Worm (Caenorhabditis elegans) whole organism, mixed stage, embryonic: ENCODE data around the gene srh-128.

ENCODE experiments used
- M03D4.4 ChIP-seq: sonication (generic microtip); optimal IDR thresholded peaks from 2 replicates; lab custom pipeline; 2017; ENCODE audit warnings: mild to moderate bottlenecking, missing genetic modification characterization, missing compliant biosample characterization
- bed-3 ChIP-seq: fragments of 200-800 bp; sonication (Bioruptor generic); optimal IDR thresholded peaks from 3 replicates; lab custom pipeline; 2018; ENCODE audit warnings: mild to moderate bottlenecking, missing genetic modification characterization, moderate library complexity, missing compliant biosample characterization
- blmp-1 ChIP-seq: fragments of 150-350 bp; optimal IDR thresholded peaks from 2 replicates; lab custom pipeline; 2014; ENCODE audit warnings: missing biosample characterization, missing genetic modification characterization
- ceh-39 ChIP-seq: fragments of 150-350 bp; optimal IDR thresholded peaks from 2 replicates; lab custom pipeline; 2014; ENCODE audit warnings: missing biosample characterization, missing genetic modification characterization
- ceh-83 ChIP-seq: fragments of 200-800 bp; sonication (Bioruptor generic); optimal IDR thresholded peaks from 2 replicates; lab custom pipeline; 2018; ENCODE audit warnings: mild to moderate bottlenecking, missing genetic modification characterization, missing compliant biosample characterization
- ces-1 ChIP-seq: fragments of 150-350 bp; optimal IDR thresholded peaks from 2 replicates; lab custom pipeline; 2014; ENCODE audit warnings: missing biosample characterization, missing genetic modification reagents, missing genetic modification characterization
- cnd-1 ChIP-seq: fragments of 200-800 bp; sonication (Bioruptor generic); optimal IDR thresholded peaks from 2 replicates; lab custom pipeline; 2018; ENCODE audit warnings: mild to moderate bottlenecking, missing genetic modification characterization, missing compliant biosample characterization
- drap-1 ChIP-seq: fragments of 200-800 bp; sonication (Bioruptor generic); optimal IDR thresholded peaks from 3 replicates; lab custom pipeline; 2018; ENCODE audit warnings: mild to moderate bottlenecking, missing genetic modification characterization, missing compliant biosample characterization
- elt-3 ChIP-seq: fragments of 150-350 bp; optimal IDR thresholded peaks from 2 replicates; lab custom pipeline; 2014; ENCODE audit warnings: missing biosample characterization, missing genetic modification characterization
- flh-1 ChIP-seq: fragments of 200-800 bp; sonication (Bioruptor generic); optimal IDR thresholded peaks from 2 replicates; lab custom pipeline; 2018; ENCODE audit warnings: mild to moderate bottlenecking, missing genetic modification characterization, moderate library complexity, missing compliant biosample characterization
- hlh-1 ChIP-seq: fragments of 150-350 bp; optimal IDR thresholded peaks from 2 replicates; lab custom pipeline; 2014; ENCODE audit warnings: missing biosample characterization, missing genetic modification reagents, missing genetic modification characterization
- lin-32 ChIP-seq: fragments of 200-800 bp; sonication (Bioruptor generic); optimal IDR thresholded peaks from 2 replicates; lab custom pipeline; 2018; ENCODE audit warnings: mild to moderate bottlenecking, missing genetic modification characterization, missing compliant biosample characterization
- lsy-2 ChIP-seq: fragments of 150-350 bp; optimal IDR thresholded peaks from 2 replicates; lab custom pipeline; 2014; ENCODE audit warnings: missing biosample characterization, missing genetic modification characterization
- mab-5 ChIP-seq: fragments of 150-350 bp; optimal IDR thresholded peaks from 2 replicates; lab custom pipeline; 2014; ENCODE audit warnings: missing biosample characterization, missing genetic modification characterization
- mep-1 ChIP-seq: fragments of 150-350 bp; optimal IDR thresholded peaks from 2 replicates; lab custom pipeline; 2017; ENCODE audit warnings: missing biosample characterization, missing genetic modification reagents, missing genetic modification characterization, inconsistent platforms
- mls-2 ChIP-seq: sonication (generic microtip); optimal IDR thresholded peaks from 2 replicates; lab custom pipeline; 2016; ENCODE audit warnings: mild to moderate bottlenecking, missing genetic modification characterization, moderate library complexity, missing compliant biosample characterization
- nhr-12 ChIP-seq: fragments of 150-350 bp; optimal IDR thresholded peaks from 2 replicates; lab custom pipeline; 2014; ENCODE audit warnings: missing biosample characterization, missing genetic modification characterization
- nhr-2 ChIP-seq: fragments of 150-350 bp; optimal IDR thresholded peaks from 2 replicates; lab custom pipeline; 2014; ENCODE audit warnings: missing biosample characterization, missing genetic modification characterization
- nhr-237 ChIP-seq: fragments of 150-350 bp; optimal IDR thresholded peaks from 2 replicates; lab custom pipeline; 2014; ENCODE audit warnings: missing biosample characterization, missing genetic modification characterization
- nhr-28 ChIP-seq: fragments of 150-350 bp; optimal IDR thresholded peaks from 2 replicates; lab custom pipeline; 2014; ENCODE audit warnings: missing biosample characterization, missing genetic modification characterization
- nhr-76 ChIP-seq: sonication (generic microtip); optimal IDR thresholded peaks from 2 replicates; lab custom pipeline; 2017; ENCODE audit warnings: missing biosample characterization, missing genetic modification characterization
- pha-4 ChIP-seq: fragments of 150-350 bp; optimal IDR thresholded peaks from 2 replicates; lab custom pipeline; 2018; ENCODE audit warnings: missing biosample characterization, missing genetic modification reagents, missing genetic modification characterization
- sem-2 ChIP-seq: fragments of 200-800 bp; sonication (Bioruptor generic); optimal IDR thresholded peaks from 2 replicates; lab custom pipeline; 2018; ENCODE audit warnings: mild to moderate bottlenecking, missing genetic modification characterization, missing compliant biosample characterization
- snpc-4 ChIP-seq: fragments of 150-350 bp; optimal IDR thresholded peaks from 2 replicates; lab custom pipeline; 2014; ENCODE audit warnings: missing biosample characterization, missing genetic modification characterization
- sptf-1 ChIP-seq: sonication (generic microtip); optimal IDR thresholded peaks from 2 replicates; lab custom pipeline; 2017; ENCODE audit warnings: mild to moderate bottlenecking, missing genetic modification characterization, moderate library complexity, missing compliant biosample characterization
- tbx-8 ChIP-seq: fragments of 200-800 bp; sonication (Bioruptor generic); optimal IDR thresholded peaks from 2 replicates; lab custom pipeline; 2018; ENCODE audit warnings: mild to moderate bottlenecking, missing genetic modification characterization, moderate library complexity, missing compliant biosample characterization
- unc-120 ChIP-seq: sonication (generic microtip); optimal IDR thresholded peaks from 2 replicates; lab custom pipeline; 2017; ENCODE audit warnings: missing genetic modification characterization, missing compliant biosample characterization; ENCODE audit not compliant: poor library complexity, severe bottlenecking
- unc-39 ChIP-seq: fragments of 150-350 bp; optimal IDR thresholded peaks from 2 replicates; lab custom pipeline; 2014; ENCODE audit warnings: missing biosample characterization, missing genetic modification characterization
- unc-62 ChIP-seq: fragments of 150-350 bp; optimal IDR thresholded peaks from 2 replicates; lab custom pipeline; 2014; ENCODE audit warnings: missing biosample characterization, missing genetic modification reagents, missing genetic modification characterization
- zip-8 ChIP-seq: fragments of 150-350 bp; optimal IDR thresholded peaks from 2 replicates; lab custom pipeline; 2014; ENCODE audit warnings: missing biosample characterization, missing genetic modification characterization
- ztf-11 ChIP-seq: fragments of 150-350 bp; optimal IDR thresholded peaks from 2 replicates; lab custom pipeline; 2014; ENCODE audit warnings: missing biosample characterization, missing genetic modification characterization

Gene srh-128

ce11 chrII:2730647-2731046 lies 25.5 kb upstream of the srh-128 start:
- TF ChIP-seq ceh-83 (GFP tag; lab: Kevin White, UChicago) (no peak), ces-1 (peak; percentile 28)

ce11 chrII:2726774-2727173 lies 21.7 kb upstream of the srh-128 start:
- no peak for TF ChIP-seq nhr-76 (tag; lab: Kevin White, UChicago)
- TF ChIP-seq blmp-1, result no peak
- TF ChIP-seq tbx-8 (GFP tag; lab: Kevin White, UChicago), result no peak
- no peak for TF ChIP-seq pha-4 (tag; lab: Kevin White, UChicago)
- no peak for TF ChIP-seq ceh-39 (tag; lab: Kevin White, UChicago)
- no peak for TF ChIP-seq mep-1 (tag; lab: Kevin White, UChicago)
- peak; percentile 54 for TF ChIP-seq unc-120 (tag; lab: Kevin White, UChicago)
- TF ChIP-seq cnd-1, result no peak
- peak; percentile 37 for TF ChIP-seq hlh-1 (tag; lab: Kevin White, UChicago)
- no peak for TF ChIP-seq ztf-11 (tag; lab: Kevin White, UChicago)
- TF ChIP-seq nhr-237 (tag; lab: Kevin White, UChicago), result no peak
- TF ChIP-seq unc-62 (GFP tag; lab: Kevin White, UChicago), result peak; percentile 63
- TF ChIP-seq, all 35 proteins: peak for 3

- no peak for TF ChIP-seq ces-1
- no peak for TF ChIP-seq sem-2 (GFP tag; lab: Kevin White, UChicago)
- no peak for TF ChIP-seq pha-4 (tag; lab: Kevin White, UChicago)
- no peak for TF ChIP-seq mls-2
- no peak for TF ChIP-seq ceh-39 (tag; lab: Kevin White, UChicago)
Observed at ce11 chrII:2725561-2725960, 20.5 kb upstream of the srh-128 start, which contains the start of the genes T05A8.11 and nep-2. T05A8.11 (minus strand) TSS chrII:2725661. nep-2 (minus strand) TSS chrII:2725752.

ce11 chrII:2721992-2722391 lies 16.9 kb upstream of the srh-128 start:
- TF ChIP-seq unc-39 (no peak), sem-2 (GFP tag; lab: Kevin White, UChicago) (no peak), bed-3 (GFP tag; lab: Kevin White, UChicago) (no peak), nhr-2 (tag; lab: Kevin White, UChicago) (no peak), hlh-1 (tag; lab: Kevin White, UChicago) (no peak), lsy-2 (no peak), nhr-237 (tag; lab: Kevin White, UChicago) (no peak), nhr-76 (tag; lab: Kevin White, UChicago) (no peak), unc-120 (tag; lab: Kevin White, UChicago) (no peak), tbx-8 (GFP tag; lab: Kevin White, UChicago) (no peak), pha-4 (tag; lab: Kevin White, UChicago) (no peak), M03D4.4 (tag; lab: Kevin White, UChicago) (no peak), mab-5 (tag; lab: Kevin White, UChicago) (no peak), drap-1 (GFP tag; lab: Kevin White, UChicago) (no peak), lin-32 (GFP tag; lab: Kevin White, UChicago) (no peak), ceh-83 (GFP tag; lab: Kevin White, UChicago) (no peak)

ce11 chrII:2719212-2719611 lies 14.1 kb upstream of the srh-128 start:
- TF ChIP-seq cnd-1 (no peak), unc-39 (no peak), zip-8 (tag; lab: Kevin White, UChicago) (no peak), nhr-76 (tag; lab: Kevin White, UChicago) (no peak)

ce11 chrII:2717335-2717734 lies 12.2 kb upstream of the srh-128 start, which contains the start of gene T05A8.3:
T05A8.3 (minus strand) TSS chrII:2717435.
- TF ChIP-seq mep-1 (tag; lab: Kevin White, UChicago), result no peak
- no peak for TF ChIP-seq sptf-1
- no peak for TF ChIP-seq unc-120 (tag; lab: Kevin White, UChicago)
- no peak for TF ChIP-seq lsy-2
- TF ChIP-seq mab-5 (tag; lab: Kevin White, UChicago), result no peak
- no peak for TF ChIP-seq nhr-12 (tag; lab: Kevin White, UChicago)
- TF ChIP-seq unc-39, result no peak
- TF ChIP-seq nhr-2 (tag; lab: Kevin White, UChicago), result no peak
- no peak for TF ChIP-seq nhr-76 (tag; lab: Kevin White, UChicago)
- no peak for TF ChIP-seq flh-1 (GFP tag; lab: Kevin White, UChicago)
- no peak for TF ChIP-seq cnd-1
- TF ChIP-seq elt-3 (tag; lab: Kevin White, UChicago), result no peak
- TF ChIP-seq ceh-39 (tag; lab: Kevin White, UChicago), result no peak
- no peak for TF ChIP-seq mls-2
- no peak for TF ChIP-seq ztf-11 (tag; lab: Kevin White, UChicago)
- no peak for TF ChIP-seq ces-1
- no peak for TF ChIP-seq snpc-4
- TF ChIP-seq nhr-28 (tag; lab: Kevin White, UChicago), result no peak
- no peak for TF ChIP-seq ceh-83 (GFP tag; lab: Kevin White, UChicago)
